Worm (Caenorhabditis elegans) whole organism, L1 larva: ENCODE measurements around the gene oat-1.

Source experiments
- C34B4.2 ChIP-seq: sonication (generic microtip); optimal IDR thresholded peaks from 2 replicates; lab custom pipeline; 2017; ENCODE audit warnings: mild to moderate bottlenecking, missing genetic modification characterization, missing compliant biosample characterization
- Y116A8C.19 ChIP-seq: sonication (generic microtip); optimal IDR thresholded peaks from 2 replicates; lab custom pipeline; 2016; ENCODE audit warnings: missing compliant biosample characterization, missing genetic modification characterization, borderline replicate concordance
- alr-1 ChIP-seq: fragments of 200-800 bp; sonication (Bioruptor generic); optimal IDR thresholded peaks from 2 replicates; lab custom pipeline; 2018; ENCODE audit warnings: borderline replicate concordance, mild to moderate bottlenecking, missing genetic modification characterization, missing compliant biosample characterization
- aly-2 ChIP-seq: fragments of 150-350 bp; optimal IDR thresholded peaks from 2 replicates; lab custom pipeline; 2014; ENCODE audit warnings: missing biosample characterization, missing genetic modification characterization
- blmp-1 ChIP-seq: fragments of 150-350 bp; optimal IDR thresholded peaks from 2 replicates; lab custom pipeline; 2014; ENCODE audit warnings: missing biosample characterization, missing genetic modification characterization
- ceh-8 ChIP-seq: fragments of 200-800 bp; sonication (Bioruptor generic); optimal IDR thresholded peaks from 2 replicates; lab custom pipeline; 2018; ENCODE audit warnings: mild to moderate bottlenecking, missing genetic modification characterization, moderate library complexity, missing compliant biosample characterization
- ceh-82 ChIP-seq, 3 experiments: fragments of 150-350 bp in 1 of 3; sonication (generic microtip) in 2 of 3; optimal IDR thresholded peaks; 2 replicates each; lab custom pipeline; 2014 to 2017; ENCODE audit warnings: missing biosample characterization in 3 of 3, missing genetic modification characterization in 3 of 3
- ceh-88 ChIP-seq: fragments of 200-800 bp; sonication (Bioruptor generic); IDR thresholded peaks from 2 replicates; pipeline ENCODE4 v1.3.6; 2022; ENCODE audit warnings: missing genetic modification characterization, missing compliant biosample characterization
- ceh-90 ChIP-seq: sonication (generic microtip); optimal IDR thresholded peaks from 2 replicates; lab custom pipeline; 2016; ENCODE audit warnings: missing genetic modification characterization, missing compliant biosample characterization
- ces-1 ChIP-seq: fragments of 150-350 bp; optimal IDR thresholded peaks from 2 replicates; lab custom pipeline; 2014; ENCODE audit warnings: missing biosample characterization, missing genetic modification reagents, missing genetic modification characterization
- dpl-1 ChIP-seq, 3 experiments: fragments of 150-350 bp in 2 of 3; sonication (generic microtip) in 1 of 3; optimal IDR thresholded peaks; 2 replicates each; lab custom pipeline; 2014 to 2017; ENCODE audit warnings: missing biosample characterization in 3 of 3, missing genetic modification characterization in 3 of 3, missing genetic modification reagents in 3 of 3
- egl-27 ChIP-seq, 2 experiments: fragments of 150-350 bp in 1 of 2; sonication (generic microtip); optimal IDR thresholded peaks; 3 replicates each; lab custom pipeline; 2017 to 2018; ENCODE audit warnings: missing biosample characterization in 2 of 2, missing genetic modification characterization in 2 of 2, missing genetic modification reagents in 2 of 2
- elt-3 ChIP-seq, 6 experiments: fragments of 150-350 bp in 1 of 6; sonication (generic microtip); optimal IDR thresholded peaks; 2 replicates each; lab custom pipeline; 2017 to 2018; ENCODE audit warnings: missing biosample characterization in 6 of 6, missing genetic modification characterization in 6 of 6, inconsistent platforms in 1 of 6
- ets-5 ChIP-seq: fragments of 200-800 bp; sonication (Bioruptor generic); IDR thresholded peaks from 2 replicates; pipeline ENCODE4 v1.3.6; 2022; ENCODE audit warnings: missing genetic modification characterization, missing compliant biosample characterization
- fkh-4 ChIP-seq: sonication (generic microtip); optimal IDR thresholded peaks from 2 replicates; lab custom pipeline; 2016; ENCODE audit warnings: missing compliant biosample characterization, missing genetic modification characterization, borderline replicate concordance
- fos-1 ChIP-seq: fragments of 150-350 bp; optimal IDR thresholded peaks from 2 replicates; lab custom pipeline; 2014; ENCODE audit warnings: missing biosample characterization, missing genetic modification characterization
- grh-1 ChIP-seq: fragments of 200-800 bp; sonication (Bioruptor generic); IDR thresholded peaks from 2 replicates; pipeline ENCODE4 v1.3.6; 2022; ENCODE audit warnings: missing genetic modification reagents, missing genetic modification characterization, missing compliant biosample characterization
- hlh-17 ChIP-seq: fragments of 200-800 bp; sonication (Bioruptor generic); optimal IDR thresholded peaks from 2 replicates; lab custom pipeline; 2018; ENCODE audit warnings: missing genetic modification characterization, mild to moderate bottlenecking, missing compliant biosample characterization, moderate library complexity, borderline replicate concordance
- hlh-4 ChIP-seq: sonication (generic microtip); optimal IDR thresholded peaks from 2 replicates; lab custom pipeline; 2016; ENCODE audit warnings: mild to moderate bottlenecking, missing genetic modification characterization, missing compliant biosample characterization
- irx-1 ChIP-seq: sonication (generic microtip); optimal IDR thresholded peaks from 2 replicates; lab custom pipeline; 2016; ENCODE audit warnings: missing genetic modification characterization, missing compliant biosample characterization
- isw-1 ChIP-seq: fragments of 200-800 bp; sonication (Bioruptor generic); IDR thresholded peaks from 2 replicates; pipeline ENCODE4 v1.3.6; 2022; ENCODE audit warnings: missing genetic modification characterization, missing compliant biosample characterization
- jun-1 ChIP-seq: fragments of 150-350 bp; optimal IDR thresholded peaks from 2 replicates; lab custom pipeline; 2014; ENCODE audit warnings: missing biosample characterization, missing genetic modification reagents, missing genetic modification characterization
- lin-35 ChIP-seq, 2 experiments: fragments of 150-350 bp; optimal IDR thresholded peaks; 2 replicates each; lab custom pipeline; 2014; ENCODE audit warnings: missing biosample characterization in 2 of 2, missing genetic modification characterization in 2 of 2, missing genetic modification reagents in 2 of 2
- lir-3 ChIP-seq: sonication (generic microtip); optimal IDR thresholded peaks from 2 replicates; lab custom pipeline; 2016; ENCODE audit warnings: mild to moderate bottlenecking, missing genetic modification characterization, moderate library complexity, missing compliant biosample characterization; ENCODE audit not compliant: poor library complexity
- mab-9 ChIP-seq: fragments of 200-800 bp; sonication (Bioruptor generic); IDR thresholded peaks from 2 replicates; pipeline ENCODE4 v1.3.6; 2022; ENCODE audit warnings: missing genetic modification reagents, missing genetic modification characterization, missing compliant biosample characterization
- mdl-1 ChIP-seq, 2 experiments: fragments of 150-350 bp; optimal IDR thresholded peaks; 2 replicates each; lab custom pipeline; 2014 to 2017; ENCODE audit warnings: missing biosample characterization in 2 of 2, missing genetic modification characterization in 2 of 2, inconsistent platforms in 1 of 2
- nhr-12 ChIP-seq: sonication (generic microtip); optimal IDR thresholded peaks from 2 replicates; lab custom pipeline; 2017; ENCODE audit warnings: missing biosample characterization, missing genetic modification characterization
- nhr-28 ChIP-seq: fragments of 150-350 bp; optimal IDR thresholded peaks from 2 replicates; lab custom pipeline; 2014; ENCODE audit warnings: missing biosample characterization, missing genetic modification characterization
- nhr-85 ChIP-seq: sonication (generic microtip); peaks from one replicate; lab custom pipeline; 2016; ENCODE audit warnings: missing genetic modification characterization, inconsistent platforms, missing compliant biosample characterization
- pax-3 ChIP-seq: fragments of 200-800 bp; sonication (Bioruptor generic); optimal IDR thresholded peaks from 2 replicates; lab custom pipeline; 2018; ENCODE audit warnings: mild to moderate bottlenecking, missing genetic modification characterization, moderate library complexity, missing compliant biosample characterization
- skn-1 ChIP-seq: fragments of 150-350 bp; optimal IDR thresholded peaks from 2 replicates; lab custom pipeline; 2014; ENCODE audit warnings: missing biosample characterization, missing genetic modification characterization
- snpc-4 ChIP-seq: fragments of 150-350 bp; optimal IDR thresholded peaks from 2 replicates; lab custom pipeline; 2014; ENCODE audit warnings: missing biosample characterization, missing genetic modification characterization
- snu-23 ChIP-seq: sonication (generic microtip); optimal IDR thresholded peaks from 2 replicates; lab custom pipeline; 2016; ENCODE audit warnings: missing genetic modification characterization, missing compliant biosample characterization
- sox-4 ChIP-seq: sonication (generic microtip); optimal IDR thresholded peaks from 2 replicates; lab custom pipeline; 2016; ENCODE audit warnings: missing genetic modification characterization, missing compliant biosample characterization
- sptf-1 ChIP-seq: fragments of 150-350 bp; optimal IDR thresholded peaks from 2 replicates; lab custom pipeline; 2014; ENCODE audit warnings: missing biosample characterization, missing genetic modification characterization
- sup-37 ChIP-seq: fragments of 200-800 bp; sonication (Bioruptor generic); optimal IDR thresholded peaks from 2 replicates; lab custom pipeline; 2018; ENCODE audit warnings: mild to moderate bottlenecking, missing genetic modification characterization, missing compliant biosample characterization
- swsn-7 ChIP-seq: sonication (generic microtip); optimal IDR thresholded peaks from 2 replicates; lab custom pipeline; 2016; ENCODE audit warnings: missing genetic modification characterization, missing compliant biosample characterization
- unc-130 ChIP-seq: fragments of 150-350 bp; optimal IDR thresholded peaks from 2 replicates; lab custom pipeline; 2017; ENCODE audit warnings: missing biosample characterization, missing genetic modification characterization, inconsistent platforms
- vab-15 ChIP-seq: sonication (generic microtip); optimal IDR thresholded peaks from 2 replicates; lab custom pipeline; 2017; ENCODE audit warnings: missing genotype, mild to moderate bottlenecking, missing genetic modification characterization, missing compliant biosample characterization
- zip-4 ChIP-seq: fragments of 200-800 bp; sonication (Bioruptor generic); optimal IDR thresholded peaks from 2 replicates; lab custom pipeline; 2018; ENCODE audit warnings: mild to moderate bottlenecking, missing genetic modification characterization, moderate library complexity, missing compliant biosample characterization
- ztf-11 ChIP-seq, 2 experiments: sonication (generic microtip); optimal IDR thresholded peaks; 2 replicates each; lab custom pipeline; 2016 to 2017; ENCODE audit warnings: missing genetic modification characterization in 2 of 2, missing biosample characterization in 1 of 2, missing compliant biosample characterization in 1 of 2

Gene oat-1

ce11 chrIV:8428492-8428891 is 43.9 kb downstream of the oat-1 start (continued):
- TF ChIP-seq ceh-88 (GFP tag; lab: Robert Waterston, UW) (peak; percentile 73; the same call in 1 of the 2 replicates), nhr-85 (tag; lab: Kevin White, UChicago) (peak; percentile 98), vab-15 (tag; lab: Kevin White, UChicago) (no peak), zip-4 (GFP tag; lab: Kevin White, UChicago) (peak; percentile 78), mdl-1 (tag; optimal IDR thresholded peaks at IDR 0.05; lab: Kevin White, UChicago) (peak in 1 of 2 experiments; percentile 53), nhr-12 (tag; lab: Kevin White, UChicago) (no peak), fkh-4 (no peak), elt-3 (tag; optimal IDR thresholded peaks at IDR 0.05; lab: Kevin White, UChicago) (peak in 2 of 6 experiments; percentile 19 to 66), blmp-1 (tag; lab: Kevin White, UChicago) (peak; percentile 71), fos-1 (tag; lab: Kevin White, UChicago) (peak; percentile 49)

ce11 chrIV:8426537-8426936 is 45.9 kb downstream of the oat-1 start, which contains the start of the genes T26A8.3 and tmem-231:
Gene T26A8.3 (minus strand): TSS chrIV:8426637.
Gene tmem-231 (plus strand): TSS chrIV:8426785.
- TF ChIP-seq skn-1: no peak
- no peak for TF ChIP-seq sox-4 (tag; lab: Kevin White, UChicago)
- no peak for TF ChIP-seq nhr-28 (tag; lab: Kevin White, UChicago)
- no peak for TF ChIP-seq ceh-90 (tag; lab: Kevin White, UChicago)
- no peak for TF ChIP-seq aly-2
- TF ChIP-seq ets-5 (GFP tag; lab: Robert Waterston, UW): no peak
- TF ChIP-seq alr-1 (tag; lab: Kevin White, UChicago): no peak
- no peak for TF ChIP-seq mab-9 (GFP tag; lab: Robert Waterston, UW)
- no peak for TF ChIP-seq snu-23 (GFP tag; lab: Kevin White, UChicago)
- TF ChIP-seq mdl-1 (tag; optimal IDR thresholded peaks at IDR 0.05; lab: Kevin White, UChicago): no peak
- no peak for TF ChIP-seq irx-1 (tag; lab: Kevin White, UChicago)
- no peak for TF ChIP-seq unc-130 (tag; lab: Kevin White, UChicago)
- no peak for TF ChIP-seq lin-35 (GFP tag; optimal IDR thresholded peaks at IDR 0.05; lab: Kevin White, UChicago)
- no peak for TF ChIP-seq hlh-4
- no peak for TF ChIP-seq ceh-8 (GFP tag; lab: Kevin White, UChicago)
- TF ChIP-seq Y116A8C.19: no peak
- TF ChIP-seq lir-3 (tag; lab: Kevin White, UChicago): no peak
- TF ChIP-seq snpc-4 (tag; lab: Kevin White, UChicago): no peak

ce11 chrIV:8420961-8421360 is 51.4 kb downstream of the oat-1 start, which contains the start of gene M116.5:
Gene M116.5 (minus strand): TSS chrIV:8421061.
- TF ChIP-seq mdl-1 (tag; optimal IDR thresholded peaks at IDR 0.05; lab: Kevin White, UChicago) (no peak), jun-1 (no peak), sup-37 (GFP tag; lab: Kevin White, UChicago) (no peak), C34B4.2 (tag; lab: Kevin White, UChicago) (no peak), ztf-11 (tag; optimal IDR thresholded peaks at IDR 0.05; lab: Kevin White, UChicago) (no peak), zip-4 (GFP tag; lab: Kevin White, UChicago) (no peak), ceh-82 (tag; optimal IDR thresholded peaks at IDR 0.05; lab: Kevin White, UChicago) (no peak), elt-3 (tag; optimal IDR thresholded peaks at IDR 0.05; lab: Kevin White, UChicago) (no peak), grh-1 (GFP tag; lab: Robert Waterston, UW) (no peak), ces-1 (GFP tag; lab: Kevin White, UChicago) (no peak), mab-9 (GFP tag; lab: Robert Waterston, UW) (no peak), swsn-7 (no peak), dpl-1 (GFP tag; optimal IDR thresholded peaks at IDR 0.05; lab: Kevin White, UChicago) (no peak), pax-3 (tag; lab: Kevin White, UChicago) (no peak), hlh-17 (no peak), sptf-1 (tag; lab: Kevin White, UChicago) (no peak), egl-27 (tag; optimal IDR thresholded peaks at IDR 0.05; lab: Kevin White, UChicago) (no peak), nhr-12 (tag; lab: Kevin White, UChicago) (no peak), irx-1 (tag; lab: Kevin White, UChicago) (no peak), isw-1 (GFP tag; lab: Robert Waterston, UW) (no peak)
- TF ChIP-seq, all 84 proteins: peak for 0
